Fruit fly (Drosophila melanogaster) whole organism, embryonic: ENCODE results near the gene CG32448.

ENCODE experiments used
- BtbVII ChIP-seq: fragments of 200-800 bp; sonication (Bioruptor generic); optimal IDR thresholded peaks from 3 replicates; lab custom pipeline; 2017; ENCODE audit warnings: missing biosample characterization, mild to moderate bottlenecking, missing genetic modification characterization
- CG10959 ChIP-seq: fragments of 200-800 bp; sonication (Bioruptor generic); IDR thresholded peaks from 2 replicates; pipeline ENCODE4 v1.3.6; 2022; ENCODE audit warnings: missing biosample characterization, missing genetic modification characterization
- CG11504 ChIP-seq: fragments of 200-800 bp; sonication (Bioruptor generic); optimal IDR thresholded peaks from 3 replicates; lab custom pipeline; 2019; ENCODE audit warnings: missing biosample characterization, mild to moderate bottlenecking, missing genetic modification characterization, moderate library complexity
- CG12104 ChIP-seq: fragments of 200-800 bp; sonication (Bioruptor generic); optimal IDR thresholded peaks from 3 replicates; lab custom pipeline; 2016; ENCODE audit warnings: missing biosample characterization, missing genetic modification characterization
- CG12299 ChIP-seq: fragments of 200-800 bp; sonication (Bioruptor generic); optimal IDR thresholded peaks from 2 replicates; lab custom pipeline; 2018; ENCODE audit warnings: missing biosample characterization, mild to moderate bottlenecking, missing genetic modification characterization
- CG13624 ChIP-seq: fragments of 200-800 bp; sonication (Bioruptor generic); optimal IDR thresholded peaks from 2 replicates; lab custom pipeline; 2016; ENCODE audit warnings: missing biosample characterization, missing genetic modification characterization
- CG14014 ChIP-seq: fragments of 200-800 bp; sonication (Bioruptor generic); IDR thresholded peaks from 2 replicates; pipeline ENCODE4 v1.3.6; 2022; ENCODE audit warnings: missing biosample characterization, missing genetic modification characterization
- CG15514 ChIP-seq: fragments of 200-800 bp; sonication (Bioruptor generic); optimal IDR thresholded peaks from 3 replicates; lab custom pipeline; 2017; ENCODE audit warnings: missing biosample characterization, missing genetic modification characterization, mild to moderate bottlenecking, moderate library complexity, missing genetic modification reagents
- CG1602 ChIP-seq: fragments of 200-800 bp; sonication (Bioruptor generic); optimal IDR thresholded peaks from 3 replicates; lab custom pipeline; 2016; ENCODE audit warnings: missing biosample characterization, missing genetic modification characterization
- CG17568 ChIP-seq: fragments of 200-800 bp; sonication (Bioruptor generic); optimal IDR thresholded peaks from 2 replicates; lab custom pipeline; 2018; ENCODE audit warnings: missing biosample characterization, mild to moderate bottlenecking, missing genetic modification characterization, moderate library complexity
- CG2712 ChIP-seq: fragments of 200-800 bp; optimal IDR thresholded peaks from 3 replicates; lab custom pipeline; 2019; ENCODE audit warnings: missing biosample characterization, mild to moderate bottlenecking, missing genetic modification characterization, moderate library complexity
- CG32532 ChIP-seq: fragments of 200-800 bp; sonication (Bioruptor generic); IDR thresholded peaks from 2 replicates; pipeline ENCODE4 v1.3.6; 2022; ENCODE audit warnings: missing biosample characterization, missing genetic modification characterization
- CG34224 ChIP-seq: fragments of 200-800 bp; sonication (Bioruptor generic); IDR thresholded peaks from 3 replicates; pipeline ENCODE4 v1.3.6; 2022; ENCODE audit warnings: missing biosample characterization, missing genetic modification characterization; ENCODE audit not compliant: partially characterized antibody
- CG34376 ChIP-seq: fragments of 200-800 bp; sonication (Bioruptor generic); optimal IDR thresholded peaks from 2 replicates; lab custom pipeline; 2018; ENCODE audit warnings: missing biosample characterization, mild to moderate bottlenecking, missing genetic modification characterization
- CG43689 ChIP-seq: fragments of 200-800 bp; sonication (Bioruptor generic); IDR thresholded peaks from 2 replicates; pipeline ENCODE4 v1.3.6; 2022; ENCODE audit warnings: missing biosample characterization, missing genetic modification characterization
- CG5953 ChIP-seq: fragments of 200-800 bp; sonication (Bioruptor generic); IDR thresholded peaks from 2 replicates; pipeline ENCODE4 v1.3.6; 2022; ENCODE audit warnings: missing biosample characterization, missing genetic modification characterization
- CG6175 ChIP-seq: fragments of 200-800 bp; sonication (Bioruptor generic); IDR thresholded peaks from 3 replicates; pipeline ENCODE4 v1.3.6; 2022; ENCODE audit warnings: missing biosample characterization, missing genetic modification characterization
- CG6683 ChIP-seq: fragments of 200-800 bp; sonication (Bioruptor generic); optimal IDR thresholded peaks from 2 replicates; lab custom pipeline; 2017; ENCODE audit warnings: missing biosample characterization, mild to moderate bottlenecking, missing genetic modification characterization, missing genetic modification reagents
- CG6813 ChIP-seq: fragments of 200-800 bp; sonication (Bioruptor generic); optimal IDR thresholded peaks from 2 replicates; lab custom pipeline; 2017; ENCODE audit warnings: missing biosample characterization, missing genetic modification characterization, mild to moderate bottlenecking, moderate library complexity, missing genetic modification reagents
- CG7556 ChIP-seq: fragments of 200-800 bp; sonication (Bioruptor generic); optimal IDR thresholded peaks from 2 replicates; lab custom pipeline; 2017; ENCODE audit warnings: missing biosample characterization, mild to moderate bottlenecking, missing genetic modification characterization
- CG7928 ChIP-seq: fragments of 200-800 bp; sonication (Bioruptor generic); optimal IDR thresholded peaks from 2 replicates; lab custom pipeline; 2017; ENCODE audit warnings: missing biosample characterization, mild to moderate bottlenecking, missing genetic modification characterization
- CG8281 ChIP-seq: fragments of 200-800 bp; sonication (Bioruptor generic); optimal IDR thresholded peaks from 2 replicates; lab custom pipeline; 2018; ENCODE audit warnings: missing biosample characterization, mild to moderate bottlenecking, missing genetic modification characterization, moderate library complexity
- CG9876 ChIP-seq: fragments of 200-800 bp; sonication (Bioruptor generic); optimal IDR thresholded peaks from 2 replicates; lab custom pipeline; 2016; ENCODE audit warnings: missing biosample characterization, missing genetic modification characterization
- Dfd ChIP-seq, 2 experiments: fragments of >200 bp; optimal IDR thresholded peaks; 2 replicates each; lab custom pipeline; 2017; ENCODE audit warnings: missing biosample characterization in 2 of 2, missing genetic modification characterization in 2 of 2
- Elba2 ChIP-seq: fragments of 200-800 bp; sonication (Bioruptor generic); optimal IDR thresholded peaks from 3 replicates; lab custom pipeline; 2016; ENCODE audit warnings: missing biosample characterization, missing genetic modification characterization
- Hmr ChIP-seq: fragments of 200-800 bp; sonication (Bioruptor generic); optimal IDR thresholded peaks from 3 replicates; lab custom pipeline; 2017; ENCODE audit warnings: mild to moderate bottlenecking, missing biosample characterization, missing genetic modification reagents, missing genetic modification characterization
- Jarid2 ChIP-seq: fragments of 200-800 bp; sonication (Bioruptor generic); optimal IDR thresholded peaks from 3 replicates; lab custom pipeline; 2017; ENCODE audit warnings: mild to moderate bottlenecking, missing biosample characterization, missing genetic modification reagents, missing genetic modification characterization
- Mad ChIP-seq: fragments of 200-800 bp; sonication (Bioruptor generic); optimal IDR thresholded peaks from 2 replicates; lab custom pipeline; 2016; ENCODE audit warnings: missing biosample characterization, missing genetic modification characterization
- NK7.1 ChIP-seq: fragments of 200-800 bp; sonication (Bioruptor generic); optimal IDR thresholded peaks from 3 replicates; lab custom pipeline; 2016; ENCODE audit warnings: missing biosample characterization, missing genetic modification characterization
- Oli ChIP-seq: fragments of 200-800 bp; sonication (Bioruptor generic); optimal IDR thresholded peaks from 2 replicates; lab custom pipeline; 2018; ENCODE audit warnings: missing biosample characterization, mild to moderate bottlenecking, missing genetic modification characterization, moderate library complexity
- PHDP ChIP-seq: fragments of 200-800 bp; sonication (Bioruptor generic); optimal IDR thresholded peaks from 3 replicates; lab custom pipeline; 2018; ENCODE audit warnings: missing biosample characterization, mild to moderate bottlenecking, missing genetic modification characterization, moderate library complexity
- Scr ChIP-seq: fragments of 200-800 bp; sonication (Bioruptor generic); IDR thresholded peaks from 2 replicates; pipeline ENCODE4 v1.3.6; 2022; ENCODE audit warnings: missing biosample characterization, missing genetic modification characterization; ENCODE audit not compliant: partially characterized antibody
- Six4 ChIP-seq: fragments of 200-800 bp; sonication (Bioruptor generic); optimal IDR thresholded peaks from 2 replicates; lab custom pipeline; 2016; ENCODE audit warnings: missing biosample characterization, missing genetic modification characterization
- Sox100B ChIP-seq: fragments of 200-800 bp; sonication (Bioruptor generic); optimal IDR thresholded peaks from 3 replicates; lab custom pipeline; 2018; ENCODE audit warnings: missing biosample characterization, mild to moderate bottlenecking, missing genetic modification characterization
- Spps ChIP-seq: fragments of 200-800 bp; sonication (Bioruptor generic); optimal IDR thresholded peaks from 2 replicates; lab custom pipeline; 2018; ENCODE audit warnings: missing biosample characterization, mild to moderate bottlenecking, missing genetic modification characterization
- gsb-n ChIP-seq: fragments of 200-800 bp; sonication (Bioruptor generic); optimal IDR thresholded peaks from 3 replicates; lab custom pipeline; 2018; ENCODE audit warnings: missing biosample characterization, mild to moderate bottlenecking, missing genetic modification characterization
- inv ChIP-seq: fragments of 200-800 bp; sonication (Bioruptor generic); IDR thresholded peaks from 2 replicates; pipeline ENCODE4 v1.3.6; 2022; ENCODE audit warnings: missing biosample characterization, missing genetic modification characterization; ENCODE audit not compliant: partially characterized antibody
- jigr1 ChIP-seq: fragments of 200-800 bp; sonication (Bioruptor generic); IDR thresholded peaks from 3 replicates; pipeline ENCODE4 v1.3.6; 2022; ENCODE audit warnings: missing biosample characterization, missing genetic modification characterization
- jumu ChIP-seq: fragments of 200-800 bp; sonication (Bioruptor generic); optimal IDR thresholded peaks from 3 replicates; lab custom pipeline; 2016; ENCODE audit warnings: missing biosample characterization, missing genetic modification characterization
- kni ChIP-seq: fragments of 200-800 bp; sonication (Bioruptor generic); optimal IDR thresholded peaks from 3 replicates; lab custom pipeline; 2017; ENCODE audit warnings: mild to moderate bottlenecking, missing biosample characterization, missing genetic modification reagents, missing genetic modification characterization
- lov ChIP-seq, 2 experiments: fragments of 200-800 bp in 1 of 2; fragments of >200 bp in 1 of 2; sonication (Bioruptor generic) in 1 of 2; IDR thresholded peaks in 1 of 2; optimal IDR thresholded peaks in 1 of 2; 2 replicates in 1 of 2; 3 replicates in 1 of 2; pipeline versions ENCODE4 v1.3.6 to Lab custom; 2017 to 2022; ENCODE audit warnings: missing biosample characterization in 1 of 2, missing genetic modification characterization in 1 of 2
- luna ChIP-seq: fragments of 200-800 bp; sonication (Bioruptor generic); optimal IDR thresholded peaks from 2 replicates; lab custom pipeline; 2016; ENCODE audit warnings: missing biosample characterization, missing genetic modification characterization
- mam ChIP-seq: fragments of 200-800 bp; sonication (Bioruptor generic); optimal IDR thresholded peaks from 3 replicates; lab custom pipeline; 2016; ENCODE audit warnings: missing biosample characterization, missing genetic modification characterization
- p53 ChIP-seq: fragments of 200-800 bp; sonication (Bioruptor generic); optimal IDR thresholded peaks from 2 replicates; lab custom pipeline; 2016; ENCODE audit warnings: missing biosample characterization, missing genetic modification characterization
- pita ChIP-seq: fragments of 200-800 bp; sonication (Bioruptor generic); optimal IDR thresholded peaks from 2 replicates; lab custom pipeline; 2017; ENCODE audit warnings: missing biosample characterization, mild to moderate bottlenecking, missing genetic modification characterization
- rib ChIP-seq: fragments of 200-800 bp; sonication (Bioruptor generic); IDR thresholded peaks from 2 replicates; pipeline ENCODE4 v1.3.6; 2022; ENCODE audit warnings: missing biosample characterization, missing genetic modification characterization
- sna ChIP-seq: fragments of 200-800 bp; sonication (Bioruptor generic); IDR thresholded peaks from 2 replicates; pipeline ENCODE4 v1.3.6; 2022; ENCODE audit warnings: missing biosample characterization, missing genetic modification characterization; ENCODE audit not compliant: partially characterized antibody
- sug ChIP-seq: fragments of 200-800 bp; optimal IDR thresholded peaks from 2 replicates; lab custom pipeline; 2019; ENCODE audit warnings: missing biosample characterization, mild to moderate bottlenecking, missing genetic modification characterization, moderate library complexity
- tll ChIP-seq, 2 experiments: fragments of 200-800 bp in 1 of 2; fragments of >200 bp in 1 of 2; sonication (Bioruptor generic) in 1 of 2; optimal IDR thresholded peaks; 2 replicates each; lab custom pipeline; 2017 to 2019; ENCODE audit warnings: missing biosample characterization in 2 of 2, missing genetic modification characterization in 2 of 2, mild to moderate bottlenecking in 1 of 2, moderate library complexity in 1 of 2
- vvl ChIP-seq: fragments of 200-800 bp; sonication (Bioruptor generic); IDR thresholded peaks from 2 replicates; pipeline ENCODE4 v1.3.6; 2022; ENCODE audit warnings: missing biosample characterization, missing genetic modification characterization

The CG32448 gene

dm6 chr3L:21841079-21841478 lies 12.8 kb upstream of the CG32448 start, which contains the start of gene P5CDh1 (continued):
- TF ChIP-seq Mad (GFP tag; lab: Kevin White, UChicago), result peak; percentile 8
- TF ChIP-seq CG2712 (tag; lab: Kevin White, UChicago), result peak; percentile 24
- no peak for TF ChIP-seq Dfd (GFP tag; optimal IDR thresholded peaks at IDR 0.05; lab: Kevin White, UChicago)
- no peak for TF ChIP-seq CG12104 (GFP tag; lab: Kevin White, UChicago)
- no peak for TF ChIP-seq Sox100B (GFP tag; lab: Kevin White, UChicago)
- no peak for TF ChIP-seq Spps (tag; lab: Kevin White, UChicago)
- peak; percentile 19 for TF ChIP-seq CG11504 (tag; lab: Kevin White, UChicago)
- TF ChIP-seq tll (GFP tag; optimal IDR thresholded peaks at IDR 0.05; lab: Kevin White, UChicago), result no peak
- TF ChIP-seq Jarid2 (GFP tag; lab: Kevin White, UChicago), result peak; percentile 28
- TF ChIP-seq luna (GFP tag; lab: Kevin White, UChicago), result peak; percentile 18
- peak; percentile 52 for TF ChIP-seq CG12299
- no peak for TF ChIP-seq CG6813 (GFP tag; lab: Kevin White, UChicago)
- peak; percentile 73 for TF ChIP-seq sug (tag; lab: Kevin White, UChicago)
- no peak for TF ChIP-seq rib (GFP tag; lab: Robert Waterston, UW)
- TF ChIP-seq CG7928 (GFP tag; lab: Kevin White, UChicago), result peak; percentile 3
- no peak for TF ChIP-seq CG9876 (GFP tag; lab: Kevin White, UChicago)
- TF ChIP-seq CG14014 (GFP tag; lab: Robert Waterston, UW), result peak; percentile 49; the same call in 1 of the 2 replicates
- no peak for TF ChIP-seq gsb-n (tag; lab: Kevin White, UChicago)
- no peak for TF ChIP-seq CG10959 (GFP tag; lab: Robert Waterston, UW)
- no peak for TF ChIP-seq kni (GFP tag; lab: Kevin White, UChicago)
- peak; percentile 97 for TF ChIP-seq Elba2 (GFP tag; lab: Kevin White, UChicago)
- no peak for TF ChIP-seq lov (optimal IDR thresholded peaks at IDR 0.05; lab: Kevin White, UChicago)
- no peak for TF ChIP-seq lov (GFP tag; IDR thresholded peaks at IDR 0.05; lab: Robert Waterston, UW)
- TF ChIP-seq Scr (GFP tag; lab: Robert Waterston, UW), result peak; percentile 86
- TF ChIP-seq NK7.1 (GFP tag; lab: Kevin White, UChicago), result peak; percentile 30
- TF ChIP-seq CG15514, result peak; percentile 78
- peak; percentile 78 for TF ChIP-seq inv (GFP tag; lab: Robert Waterston, UW)
- no peak for TF ChIP-seq pita (GFP tag; lab: Kevin White, UChicago)
- no peak for TF ChIP-seq Oli (tag; lab: Kevin White, UChicago)
- no peak for TF ChIP-seq jigr1
- TF ChIP-seq CG6683 (GFP tag; lab: Kevin White, UChicago), result no peak
- TF ChIP-seq Six4 (GFP tag; lab: Kevin White, UChicago), result no peak
- peak; percentile 44 for TF ChIP-seq CG34376 (GFP tag; lab: Kevin White, UChicago)
- no peak for TF ChIP-seq p53 (GFP tag; lab: Kevin White, UChicago)
- peak; percentile 8 for TF ChIP-seq PHDP (tag; lab: Kevin White, UChicago)
- no peak for TF ChIP-seq CG5953
- TF ChIP-seq mam (GFP tag; lab: Kevin White, UChicago), result peak; percentile 60
- TF ChIP-seq CG13624 (GFP tag; lab: Kevin White, UChicago), result peak; percentile 57
- TF ChIP-seq CG6175, result 0 out of 3 replicates have a peak, but pooled peaks have one; percentile 44
- peak; percentile 65 for TF ChIP-seq CG32532 (GFP tag; lab: Robert Waterston, UW)
- TF ChIP-seq CG43689 (GFP tag; lab: Robert Waterston, UW), result no peak
- TF ChIP-seq CG17568 (GFP tag; lab: Kevin White, UChicago), result no peak
- TF ChIP-seq CG8281, result no peak
- peak; percentile 1 for TF ChIP-seq Hmr (GFP tag; lab: Kevin White, UChicago)
- peak; percentile 90 for TF ChIP-seq sna
- TF ChIP-seq CG7556 (GFP tag; lab: Kevin White, UChicago), result no peak
- no peak for TF ChIP-seq jumu
- TF ChIP-seq BtbVII (GFP tag; lab: Kevin White, UChicago), result no peak
- TF ChIP-seq CG34224 (GFP tag; lab: Robert Waterston, UW), result peak; percentile 87
- no peak for TF ChIP-seq CG1602
- TF ChIP-seq vvl, result peak; percentile 52
